Fruit fly (Drosophila melanogaster) whole organism, embryonic: ENCODE data around the gene CLS.
A peak's percentile ranks its signal among the peaks of the same experiment; 100 is the strongest.

Source experiments
- Atf-2 ChIP-seq: fragments of 200-800 bp; sonication (Bioruptor generic); optimal IDR thresholded peaks from 2 replicates; lab custom pipeline; 2016; ENCODE audit warnings: missing biosample characterization, missing genetic modification characterization
- B-H1 ChIP-seq: fragments of 200-800 bp; sonication (Bioruptor generic); IDR thresholded peaks from 3 replicates; pipeline ENCODE4 v1.3.6; 2022; ENCODE audit warnings: missing biosample characterization, missing genetic modification characterization
- BEAF-32 ChIP-seq: fragments of 200-800 bp; sonication (Bioruptor generic); optimal IDR thresholded peaks from 3 replicates; lab custom pipeline; 2017; ENCODE audit warnings: missing biosample characterization, missing genetic modification characterization, mild to moderate bottlenecking, moderate library complexity, missing genetic modification reagents
- CG10431 ChIP-seq: fragments of 200-800 bp; sonication (Bioruptor generic); optimal IDR thresholded peaks from 3 replicates; lab custom pipeline; 2018; ENCODE audit warnings: missing biosample characterization, mild to moderate bottlenecking, missing genetic modification characterization
- CG12236 ChIP-seq: fragments of 200-800 bp; sonication (Bioruptor generic); optimal IDR thresholded peaks from 2 replicates; lab custom pipeline; 2016; ENCODE audit warnings: missing biosample characterization, missing genetic modification characterization
- CG12769 ChIP-seq: fragments of 200-800 bp; sonication (Bioruptor generic); optimal IDR thresholded peaks from 2 replicates; lab custom pipeline; 2019; ENCODE audit warnings: missing biosample characterization, mild to moderate bottlenecking, missing genetic modification characterization, moderate library complexity
- CG14441 ChIP-seq: fragments of 200-800 bp; sonication (Bioruptor generic); IDR thresholded peaks from 2 replicates; pipeline ENCODE4 v1.3.6; 2022; ENCODE audit warnings: missing biosample characterization, missing genetic modification characterization
- CG1602 ChIP-seq: fragments of 200-800 bp; sonication (Bioruptor generic); optimal IDR thresholded peaks from 3 replicates; lab custom pipeline; 2016; ENCODE audit warnings: missing biosample characterization, missing genetic modification characterization
- CG2678 ChIP-seq: fragments of 200-800 bp; sonication (Bioruptor generic); optimal IDR thresholded peaks from 3 replicates; lab custom pipeline; 2019; ENCODE audit warnings: missing biosample characterization, mild to moderate bottlenecking, missing genetic modification characterization, moderate library complexity
- CG3163 ChIP-seq: fragments of 200-800 bp; sonication (Bioruptor generic); optimal IDR thresholded peaks from 3 replicates; lab custom pipeline; 2016; ENCODE audit warnings: missing biosample characterization, missing genetic modification characterization
- CG34376 ChIP-seq: fragments of 200-800 bp; sonication (Bioruptor generic); optimal IDR thresholded peaks from 2 replicates; lab custom pipeline; 2018; ENCODE audit warnings: missing biosample characterization, mild to moderate bottlenecking, missing genetic modification characterization
- CG7928 ChIP-seq: fragments of 200-800 bp; sonication (Bioruptor generic); optimal IDR thresholded peaks from 2 replicates; lab custom pipeline; 2017; ENCODE audit warnings: missing biosample characterization, mild to moderate bottlenecking, missing genetic modification characterization
- Deaf1 ChIP-seq: fragments of 200-800 bp; optimal IDR thresholded peaks from 3 replicates; lab custom pipeline; 2019; ENCODE audit warnings: missing biosample characterization, mild to moderate bottlenecking, missing genetic modification characterization, moderate library complexity
- GATAe ChIP-seq: fragments of 200-800 bp; sonication (Bioruptor generic); conservative IDR thresholded peaks from 2 replicates; pipeline ENCODE4 v1.3.6; 2022; ENCODE audit warnings: missing biosample characterization, missing genetic modification characterization
- Hmx ChIP-seq: fragments of 200-800 bp; sonication (Bioruptor generic); optimal IDR thresholded peaks from 2 replicates; lab custom pipeline; 2016; ENCODE audit warnings: missing biosample characterization, missing genetic modification characterization
- Hr78 ChIP-seq, 2 experiments: fragments of 200-800 bp in 1 of 2; fragments of >200 bp in 1 of 2; sonication (Bioruptor generic) in 1 of 2; optimal IDR thresholded peaks; 2 replicates each; lab custom pipeline; 2017 to 2019; ENCODE audit warnings: missing biosample characterization in 2 of 2, missing genetic modification characterization in 2 of 2, mild to moderate bottlenecking in 1 of 2, moderate library complexity in 1 of 2
- Med ChIP-seq: fragments of 200-800 bp; sonication (Bioruptor generic); peaks from one replicate; lab custom pipeline; 2016; ENCODE audit warnings: missing biosample characterization, missing genetic modification characterization, mild to moderate bottlenecking, inconsistent platforms, moderate library complexity
- Nf-YC ChIP-seq: fragments of 200-800 bp; optimal IDR thresholded peaks from 3 replicates; lab custom pipeline; 2019; ENCODE audit warnings: missing biosample characterization, mild to moderate bottlenecking, missing genetic modification characterization, moderate library complexity
- Pdp1 ChIP-seq, 2 experiments: fragments of 200-800 bp; sonication (Bioruptor generic); optimal IDR thresholded peaks; 3 replicates each; lab custom pipeline; 2016; ENCODE audit warnings: missing biosample characterization in 2 of 2, missing genetic modification characterization in 2 of 2, mild to moderate bottlenecking in 1 of 2, moderate library complexity in 1 of 2
- Rfx ChIP-seq: fragments of 200-800 bp; sonication (Bioruptor generic); IDR thresholded peaks from 2 replicates; pipeline ENCODE4 v1.3.6; 2022; ENCODE audit warnings: missing biosample characterization, missing genetic modification characterization
- Ssrp ChIP-seq: fragments of 200-800 bp; sonication (Bioruptor generic); optimal IDR thresholded peaks from 2 replicates; lab custom pipeline; 2018; ENCODE audit warnings: missing biosample characterization, mild to moderate bottlenecking, missing genetic modification characterization, moderate library complexity
- Trl ChIP-seq, 3 experiments: fragments of >200 bp in 2 of 3; fragments of 200-800 bp in 1 of 3; sonication (Bioruptor generic) in 1 of 3; optimal IDR thresholded peaks; 2 replicates in 1 of 3; 3 replicates in 2 of 3; lab custom pipeline; 2016 to 2017; ENCODE audit warnings: missing biosample characterization in 1 of 3, missing genetic modification characterization in 1 of 3
- Xbp1 ChIP-seq: fragments of 200-800 bp; sonication (Bioruptor generic); optimal IDR thresholded peaks from 3 replicates; lab custom pipeline; 2016; ENCODE audit warnings: missing biosample characterization, mild to moderate bottlenecking, missing genetic modification characterization
- da ChIP-seq: fragments of 200-800 bp; sonication (Bioruptor generic); optimal IDR thresholded peaks from 2 replicates; lab custom pipeline; 2016; ENCODE audit warnings: missing biosample characterization, missing genetic modification characterization
- exex ChIP-seq: fragments of 200-800 bp; sonication (Bioruptor generic); optimal IDR thresholded peaks from 4 replicates; lab custom pipeline; 2018; ENCODE audit warnings: missing biosample characterization, mild to moderate bottlenecking, missing genetic modification characterization, moderate library complexity
- gem ChIP-seq: fragments of 200-800 bp; sonication (Bioruptor generic); optimal IDR thresholded peaks from 2 replicates; lab custom pipeline; 2019; ENCODE audit warnings: missing biosample characterization, mild to moderate bottlenecking, missing genetic modification characterization, moderate library complexity
- grn ChIP-seq: fragments of 200-800 bp; sonication (Bioruptor generic); optimal IDR thresholded peaks from 3 replicates; lab custom pipeline; 2017; ENCODE audit warnings: missing biosample characterization, missing genetic modification characterization
- hbn ChIP-seq: fragments of 200-800 bp; sonication (Bioruptor generic); IDR thresholded peaks from 2 replicates; pipeline ENCODE4 v1.3.6; 2022; ENCODE audit warnings: missing biosample characterization, missing genetic modification characterization; ENCODE audit not compliant: partially characterized antibody
- hth ChIP-seq: fragments of >200 bp; optimal IDR thresholded peaks from 2 replicates; lab custom pipeline; 2017; ENCODE audit warnings: inconsistent platforms
- lab ChIP-seq: fragments of 200-800 bp; sonication (Bioruptor generic); optimal IDR thresholded peaks from 3 replicates; lab custom pipeline; 2017; ENCODE audit warnings: missing biosample characterization, missing genetic modification characterization, mild to moderate bottlenecking, moderate library complexity, missing genetic modification reagents
- mirr ChIP-seq: fragments of 200-800 bp; sonication (Bioruptor generic); optimal IDR thresholded peaks from 3 replicates; lab custom pipeline; 2018; ENCODE audit warnings: missing biosample characterization, mild to moderate bottlenecking, missing genetic modification characterization
- pita ChIP-seq: fragments of 200-800 bp; sonication (Bioruptor generic); optimal IDR thresholded peaks from 2 replicates; lab custom pipeline; 2017; ENCODE audit warnings: missing biosample characterization, mild to moderate bottlenecking, missing genetic modification characterization
- sd ChIP-seq: fragments of 200-800 bp; sonication (Bioruptor generic); optimal IDR thresholded peaks from 3 replicates; lab custom pipeline; 2018; ENCODE audit warnings: missing biosample characterization, mild to moderate bottlenecking, missing genetic modification characterization, moderate library complexity
- sens ChIP-seq: fragments of 200-800 bp; sonication (Bioruptor generic); peaks from one replicate; lab custom pipeline; 2016; ENCODE audit warnings: missing biosample characterization, missing genetic modification characterization
- sqz ChIP-seq: fragments of 200-800 bp; sonication (Bioruptor generic); optimal IDR thresholded peaks from 3 replicates; lab custom pipeline; 2018; ENCODE audit warnings: missing biosample characterization, mild to moderate bottlenecking, missing genetic modification characterization
- ssp ChIP-seq: fragments of 200-800 bp; sonication (Bioruptor generic); IDR thresholded peaks from 2 replicates; pipeline ENCODE4 v1.3.6; 2022; ENCODE audit warnings: missing biosample characterization, missing genetic modification characterization
- sug ChIP-seq: fragments of 200-800 bp; optimal IDR thresholded peaks from 2 replicates; lab custom pipeline; 2019; ENCODE audit warnings: missing biosample characterization, mild to moderate bottlenecking, missing genetic modification characterization, moderate library complexity
- vfl ChIP-seq: fragments of 200-800 bp; sonication (Bioruptor generic); optimal IDR thresholded peaks from 2 replicates; lab custom pipeline; 2016; ENCODE audit warnings: missing biosample characterization, missing genetic modification characterization

The CLS gene

dm6 chr3R:25734967-25735800, 48.0 kb upstream of the CLS start:
- TF ChIP-seq Trl (optimal IDR thresholded peaks at IDR 0.05; lab: Kevin White, UChicago) (peak; percentile 33 to 76), Trl (GFP tag; optimal IDR thresholded peaks at IDR 0.05; lab: Kevin White, UChicago) (no peak), sens (GFP tag; lab: Kevin White, UChicago) (peak; percentile 52), exex (peak; percentile 89), CG12236 (GFP tag; lab: Kevin White, UChicago) (no peak), Ssrp (no peak), CG14441 (GFP tag; lab: Robert Waterston, UW) (no peak), Rfx (GFP tag; lab: Robert Waterston, UW) (no peak), sqz (GFP tag; lab: Kevin White, UChicago) (peak; percentile 47), Deaf1 (tag; lab: Kevin White, UChicago) (peak; percentile 68), lab (GFP tag; lab: Kevin White, UChicago) (peak; percentile 21), Hr78 (GFP tag; optimal IDR thresholded peaks at IDR 0.05; lab: Kevin White, UChicago) (peak in 1 of 2 experiments; percentile 85), grn (GFP tag; lab: Kevin White, UChicago) (peak; percentile 67), GATAe (GFP tag; lab: Robert Waterston, UW) (peak; percentile 18; the same call in 1 of the 2 replicates), CG1602 (GFP tag; lab: Kevin White, UChicago) (no peak), Pdp1 (GFP tag; optimal IDR thresholded peaks at IDR 0.05; lab: Kevin White, UChicago) (peak in 1 of 2 experiments; percentile 91), CG34376 (peak; percentile 33), CG3163 (peak; percentile 87), mirr (peak; percentile 68), sd (tag; lab: Kevin White, UChicago) (peak; percentile 73), CG2678 (tag; lab: Kevin White, UChicago) (peak; percentile 3), sug (tag; lab: Kevin White, UChicago) (peak; percentile 46)

- TF ChIP-seq Xbp1 (GFP tag; lab: Kevin White, UChicago) (no peak), CG12769 (tag; lab: Kevin White, UChicago) (no peak), hbn (GFP tag; lab: Robert Waterston, UW) (no peak), gem (tag; lab: Kevin White, UChicago) (no peak), da (GFP tag; lab: Kevin White, UChicago) (no peak), pita (GFP tag; lab: Kevin White, UChicago) (no peak), B-H1 (no peak), BEAF-32 (GFP tag; lab: Kevin White, UChicago) (no peak), ssp (GFP tag; lab: Robert Waterston, UW) (no peak), hth (lab: Kevin White, UChicago) (no peak), vfl (GFP tag; lab: Kevin White, UChicago) (no peak), Atf-2 (GFP tag; lab: Kevin White, UChicago) (no peak), Nf-YC (tag; lab: Kevin White, UChicago) (no peak), CG7928 (GFP tag; lab: Kevin White, UChicago) (no peak), Med (GFP tag; lab: Kevin White, UChicago) (no peak), CG10431 (GFP tag; lab: Kevin White, UChicago) (no peak), Hmx (GFP tag; lab: Kevin White, UChicago) (no peak)
These were observed 36.6 kb upstream of the CLS start for dm6 chr3R:25723795-25724194.
